Fruit fly (Drosophila melanogaster) whole organism: Measurements from ENCODE around the gene CG13654.

Source experiments
- EcR ChIP-seq, 2 experiments: fragments of >200 bp; optimal IDR thresholded peaks; 2 replicates each; lab custom pipeline; 2017; ENCODE audit warnings: missing biosample characterization in 2 of 2, missing genetic modification characterization in 2 of 2, missing genetic modification reagents in 2 of 2
- pan ChIP-seq: fragments of >200 bp; optimal IDR thresholded peaks from 2 replicates; lab custom pipeline; 2017
- psq ChIP-seq: fragments of >200 bp; optimal IDR thresholded peaks from 2 replicates; lab custom pipeline; 2017

- TF ChIP-seq EcR (GFP tag; optimal IDR thresholded peaks at IDR 0.05; lab: Kevin White, UChicago) = no peak
- no peak for TF ChIP-seq psq
- TF ChIP-seq pan (lab: Kevin White, UChicago) = no peak
Observed at dm6 chr3R:25249145-25250141, 49.8 kb downstream of the CG13654 start, which contains the start of gene Nup358.
